Worm (Caenorhabditis elegans) whole organism, dauer: ENCODE measurements around the gene yju-2.

Source experiments
- unc-62 ChIP-seq: sonication (generic microtip); optimal IDR thresholded peaks from 2 replicates; lab custom pipeline; 2017; ENCODE audit warnings: missing biosample characterization, missing genetic modification reagents, missing genetic modification characterization

yju-2 gene

DNA sequence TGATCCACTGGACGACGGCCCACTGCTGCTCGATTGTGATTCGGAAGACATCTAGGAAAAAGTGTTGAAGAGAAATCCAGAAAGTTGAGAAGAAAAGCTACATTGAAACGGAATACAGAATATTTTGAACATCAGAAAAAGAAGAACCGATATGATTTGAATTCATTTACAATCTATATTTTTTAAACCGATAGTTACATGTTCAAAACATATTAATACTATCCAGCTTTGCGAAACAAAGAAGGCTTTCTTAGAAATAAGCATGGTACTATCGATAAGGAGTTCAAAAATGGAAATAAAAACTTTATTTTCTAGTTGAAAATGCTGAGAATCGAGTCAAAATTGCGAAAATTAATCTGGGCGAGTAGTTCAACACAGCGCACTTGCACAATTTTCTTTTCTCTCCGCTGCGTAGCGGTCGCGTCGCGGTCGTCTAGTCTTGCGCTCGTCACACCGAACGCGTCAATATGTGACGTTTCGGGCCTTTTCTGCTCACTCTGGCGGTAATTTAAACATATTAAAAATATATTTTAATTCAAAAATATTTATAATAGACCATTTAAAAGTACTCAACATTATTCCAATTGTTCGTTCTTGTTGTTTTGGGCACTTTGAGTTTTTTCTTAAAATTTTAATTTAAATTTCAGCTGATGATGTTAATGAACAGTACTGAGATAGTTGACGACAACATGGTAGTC, 21.9 kb upstream of the yju-2 start, which contains the start of the genes syf-2 and K04G7.1:
syf-2 (minus strand) TSS at position 51 of the 698 bp plus-strand sequence.
K04G7.1 (plus strand) TSS at position 648 of the 698 bp plus-strand sequence.
- TF ChIP-seq unc-62 (GFP tag; lab: Kevin White, UChicago): no peak

ce11 chrIII:7165276-7165675, 18.9 kb upstream of the yju-2 start:
- TF ChIP-seq unc-62 (GFP tag; lab: Kevin White, UChicago): no peak

- no peak for TF ChIP-seq unc-62 (GFP tag; lab: Kevin White, UChicago)
Measured at ce11 chrIII:7165816-7166229, 18.3 kb upstream of the yju-2 start.

- TF ChIP-seq unc-62 (GFP tag; lab: Kevin White, UChicago): no peak
Measured at ce11 chrIII:7166664-7167567, 17.2 kb upstream of the yju-2 start.

- no peak for TF ChIP-seq unc-62 (GFP tag; lab: Kevin White, UChicago)
Measured at ce11 chrIII:7167568-7167937, 16.6 kb upstream of the yju-2 start, which contains the start of gene acs-4. acs-4 (plus strand) TSS chrIII:7167838.

DNA sequence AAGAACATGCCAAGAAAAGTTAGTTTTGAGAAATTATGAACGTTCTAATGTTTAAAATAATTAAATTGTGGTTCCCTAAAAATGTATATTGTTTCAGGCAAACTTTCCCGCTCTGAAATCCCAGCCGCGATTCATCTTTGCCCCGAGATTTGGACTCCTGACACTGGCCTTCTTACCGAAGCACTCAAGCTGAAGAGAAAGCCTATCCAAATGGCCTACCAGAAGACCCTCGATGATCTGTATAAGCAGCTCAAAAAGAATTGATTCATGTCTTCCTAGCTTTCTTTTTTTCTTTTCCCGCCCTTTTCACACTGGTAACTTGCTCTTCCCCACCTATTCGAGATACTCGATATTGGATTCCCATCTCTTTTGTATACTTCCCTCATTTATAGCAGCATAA, 14.0 kb upstream of the yju-2 start:
- no peak for TF ChIP-seq unc-62 (GFP tag; lab: Kevin White, UChicago)

- TF ChIP-seq unc-62 (GFP tag; lab: Kevin White, UChicago): no peak
Measured at ce11 chrIII:7178497-7178896, 5.6 kb upstream of the yju-2 start.

ce11 chrIII:7179538-7180301, 4.4 kb upstream of the yju-2 start, which contains the start of the genes rps-14 and rpl-36:
rps-14 (minus strand) TSS chrIII:7179588.
rpl-36 (plus strand) TSS chrIII:7180251.
- TF ChIP-seq unc-62 (GFP tag; lab: Kevin White, UChicago): no peak

ce11 chrIII:7180613-7181012, 3.5 kb upstream of the yju-2 start, which contains the start of gene ndab-2:
ndab-2 (plus strand) TSS chrIII:7180752.
- no peak for TF ChIP-seq unc-62 (GFP tag; lab: Kevin White, UChicago)

DNA sequence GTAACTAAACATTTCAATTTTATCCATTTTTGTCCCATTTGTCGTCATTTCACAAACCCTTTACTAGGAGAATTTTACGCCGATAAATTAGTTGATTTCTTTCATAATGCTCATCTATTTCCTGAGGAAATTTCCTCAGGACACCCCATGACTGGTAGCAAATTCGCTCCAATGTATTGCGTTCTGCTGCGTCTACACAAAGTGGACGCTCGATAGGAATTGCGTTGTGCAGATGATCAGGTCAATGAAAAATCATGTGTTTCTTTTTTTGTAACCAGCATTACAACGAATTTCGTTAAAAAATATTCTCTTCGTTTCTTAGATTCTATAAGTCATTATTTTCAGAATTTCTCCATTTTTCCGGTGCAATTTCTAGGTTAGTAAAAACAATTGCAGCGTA, 2.3 kb upstream of the yju-2 start, which contains the start of gene epg-4:
epg-4 (plus strand) TSS at position 346 of the 400 bp plus-strand sequence.
- no peak for TF ChIP-seq unc-62 (GFP tag; lab: Kevin White, UChicago)

- TF ChIP-seq unc-62 (GFP tag; lab: Kevin White, UChicago): no peak
Measured at ce11 chrIII:7185473-7185872, 1.3 kb downstream of the yju-2 start, which contains the start of gene F37C12.14. F37C12.14 (minus strand) TSS chrIII:7185573.

ce11 chrIII:7188300-7189052, 4.3 kb downstream of the yju-2 start, which contains the start of the genes F37C12.21 and F37C12.10:
F37C12.21 (plus strand) TSS chrIII:7188357.
F37C12.10 (minus strand) TSS chrIII:7188384.
- no peak for TF ChIP-seq unc-62 (GFP tag; lab: Kevin White, UChicago)

ce11 chrIII:7189581-7190128, 5.5 kb downstream of the yju-2 start, which contains the start of gene rps-21:
rps-21 (minus strand) TSS chrIII:7189631.
- no peak for TF ChIP-seq unc-62 (GFP tag; lab: Kevin White, UChicago)
